Fruit fly (Drosophila melanogaster): ENCODE data around the gene eIF4E1.

Gene eIF4E1

dm6 chr3L:9367431-9367867 is 34.8 kb downstream of the eIF4E1 start:
- TF ChIP-seq gl (tag; optimal IDR thresholded peaks at IDR 0.05): peak; percentile 66
- peak; percentile 46 for TF ChIP-seq CG15710 (tag; optimal IDR thresholded peaks at IDR 0.05)
- peak; percentile 53 for TF ChIP-seq Pif1B (GFP tag; optimal IDR thresholded peaks at IDR 0.05)
- TF ChIP-seq Pif1A (GFP tag; optimal IDR thresholded peaks at IDR 0.05): peak; percentile 66
- no peak for TF ChIP-seq rn (GFP tag; IDR thresholded peaks at IDR 0.05)
- peak; percentile 72; the same call in 1 of the 3 replicates for TF ChIP-seq fd96Ca (GFP tag; IDR thresholded peaks at IDR 0.05)
- TF ChIP-seq CG34367 (tag; optimal IDR thresholded peaks at IDR 0.05): peak; percentile 58
- TF ChIP-seq Snoo (tag; optimal IDR thresholded peaks at IDR 0.05): no peak
- TF ChIP-seq CG4496 (GFP tag; IDR thresholded peaks at IDR 0.05): peak; percentile 73; the same call in 2 of the 3 replicates
- peak; percentile 51 for TF ChIP-seq CG8301 (tag; optimal IDR thresholded peaks at IDR 0.05)
- no peak for TF ChIP-seq CG10348 (GFP tag; IDR thresholded peaks at IDR 0.05)
- TF ChIP-seq D1 (tag; optimal IDR thresholded peaks at IDR 0.05): no peak
- peak; percentile 3 for TF ChIP-seq EcR (GFP tag; optimal IDR thresholded peaks at IDR 0.05)
- TF ChIP-seq CG13204 (GFP tag; optimal IDR thresholded peaks at IDR 0.05): peak; percentile 47
- peak; percentile 19; the same call in 1 of the 2 replicates for TF ChIP-seq CG32121 (GFP tag; IDR thresholded peaks at IDR 0.05)
- peak; percentile 29 for TF ChIP-seq CG17806 (tag; optimal IDR thresholded peaks at IDR 0.05)
- TF ChIP-seq CG12605 (GFP tag; IDR thresholded peaks at IDR 0.05): peak; percentile 84
- no peak for TF ChIP-seq CG14655 (GFP tag; optimal IDR thresholded peaks at IDR 0.05)
- TF ChIP-seq CG9948 (tag; optimal IDR thresholded peaks at IDR 0.05): peak; percentile 19
- peak; percentile 67; the same call in 1 of the 2 replicates for TF ChIP-seq Ets98B (GFP tag; IDR thresholded peaks at IDR 0.05)
- TF ChIP-seq CG8159 (tag; optimal IDR thresholded peaks at IDR 0.05): peak; percentile 53

- TF ChIP-seq Snoo (tag; optimal IDR thresholded peaks at IDR 0.05): no peak
- TF ChIP-seq Pif1B (GFP tag; optimal IDR thresholded peaks at IDR 0.05): no peak
- no peak for TF ChIP-seq CG10348 (GFP tag; IDR thresholded peaks at IDR 0.05)
- TF ChIP-seq Pif1A (GFP tag; optimal IDR thresholded peaks at IDR 0.05): no peak
- no peak for TF ChIP-seq CG9948 (tag; optimal IDR thresholded peaks at IDR 0.05)
- TF ChIP-seq D1 (tag; optimal IDR thresholded peaks at IDR 0.05): no peak
- TF ChIP-seq CG15710 (tag; optimal IDR thresholded peaks at IDR 0.05): no peak
- TF ChIP-seq fd96Ca (GFP tag; IDR thresholded peaks at IDR 0.05): no peak
- no peak for TF ChIP-seq gl (tag; optimal IDR thresholded peaks at IDR 0.05)
- TF ChIP-seq CG32121 (GFP tag; IDR thresholded peaks at IDR 0.05): no peak
Observed at dm6 chr3L:9366850-9367430, 35.3 kb downstream of the eIF4E1 start, which contains the start of the genes Klp67A and CG4452. Klp67A (minus strand) TSS chr3L:9367046. CG4452 (plus strand) TSS chr3L:9367377.

- TF ChIP-seq CG4496 (GFP tag; IDR thresholded peaks at IDR 0.05): no peak
- no peak for TF ChIP-seq CG10348 (GFP tag; IDR thresholded peaks at IDR 0.05)
- TF ChIP-seq gl (tag; optimal IDR thresholded peaks at IDR 0.05): no peak
- TF ChIP-seq CG8159 (tag; optimal IDR thresholded peaks at IDR 0.05): no peak
- TF ChIP-seq D1 (tag; optimal IDR thresholded peaks at IDR 0.05): no peak
- no peak for TF ChIP-seq EcR (GFP tag; optimal IDR thresholded peaks at IDR 0.05)
- no peak for TF ChIP-seq Snoo (tag; optimal IDR thresholded peaks at IDR 0.05)
- no peak for TF ChIP-seq fd96Ca (GFP tag; IDR thresholded peaks at IDR 0.05)
- no peak for TF ChIP-seq Pif1B (GFP tag; optimal IDR thresholded peaks at IDR 0.05)
- no peak for TF ChIP-seq CG13204 (GFP tag; optimal IDR thresholded peaks at IDR 0.05)
- no peak for TF ChIP-seq CG9948 (tag; optimal IDR thresholded peaks at IDR 0.05)
- no peak for TF ChIP-seq Ets98B (GFP tag; IDR thresholded peaks at IDR 0.05)
- no peak for TF ChIP-seq CG12605 (GFP tag; IDR thresholded peaks at IDR 0.05)
- TF ChIP-seq Pif1A (GFP tag; optimal IDR thresholded peaks at IDR 0.05): no peak
- no peak for TF ChIP-seq CG34367 (tag; optimal IDR thresholded peaks at IDR 0.05)
Observed at dm6 chr3L:9364131-9364530, 38.1 kb downstream of the eIF4E1 start, which contains the start of gene mRRF1. mRRF1 (plus strand) TSS chr3L:9364350.

- 0 out of 3 replicates have a peak, but pooled peaks have one; percentile 41 for TF ChIP-seq CG4496 (GFP tag; IDR thresholded peaks at IDR 0.05)
- peak; percentile 20 for TF ChIP-seq EcR (GFP tag; optimal IDR thresholded peaks at IDR 0.05)
- no peak for TF ChIP-seq CG12605 (GFP tag; IDR thresholded peaks at IDR 0.05)
Observed at dm6 chr3L:9361894-9362293, 40.4 kb downstream of the eIF4E1 start, which contains the start of gene CG34456. CG34456 (plus strand) TSS chr3L:9362108.

dm6 chr3L:9360217-9360692 is 42.0 kb downstream of the eIF4E1 start, which contains the start of gene Pdxk:
Pdxk (plus strand) TSS chr3L:9360316.
- TF ChIP-seq CG32121 (GFP tag; IDR thresholded peaks at IDR 0.05) (0 out of 2 replicates have a peak, but pooled peaks have one; percentile 31), CG34367 (tag; optimal IDR thresholded peaks at IDR 0.05) (no peak), CG13204 (GFP tag; optimal IDR thresholded peaks at IDR 0.05) (peak; percentile 13), CG4496 (GFP tag; IDR thresholded peaks at IDR 0.05) (peak; percentile 28; the same call in 1 of the 3 replicates), rn (GFP tag; IDR thresholded peaks at IDR 0.05) (no peak), Pif1A (GFP tag; optimal IDR thresholded peaks at IDR 0.05) (no peak), CG8159 (tag; optimal IDR thresholded peaks at IDR 0.05) (no peak), CG9948 (tag; optimal IDR thresholded peaks at IDR 0.05) (no peak), Snoo (tag; optimal IDR thresholded peaks at IDR 0.05) (peak; percentile 2), EcR (GFP tag; optimal IDR thresholded peaks at IDR 0.05) (peak; percentile 66), Pif1B (GFP tag; optimal IDR thresholded peaks at IDR 0.05) (no peak), gl (tag; optimal IDR thresholded peaks at IDR 0.05) (peak; percentile 38), Ets98B (GFP tag; IDR thresholded peaks at IDR 0.05) (peak; percentile 26; the same call in 1 of the 2 replicates), CG10348 (GFP tag; IDR thresholded peaks at IDR 0.05) (no peak)

dm6 chr3L:9358713-9359040 is 43.6 kb downstream of the eIF4E1 start, which contains the start of the genes UGP and Svip:
UGP (minus strand) TSS chr3L:9358935.
Svip (plus strand) TSS chr3L:9358999.
- peak; percentile 3 for TF ChIP-seq CG15710 (tag; optimal IDR thresholded peaks at IDR 0.05)
- no peak for TF ChIP-seq CG8159 (tag; optimal IDR thresholded peaks at IDR 0.05)
- TF ChIP-seq Pif1B (GFP tag; optimal IDR thresholded peaks at IDR 0.05): peak; percentile 47
- TF ChIP-seq CG34367 (tag; optimal IDR thresholded peaks at IDR 0.05): no peak
- no peak for TF ChIP-seq CG14655 (GFP tag; optimal IDR thresholded peaks at IDR 0.05)
- TF ChIP-seq Ets98B (GFP tag; IDR thresholded peaks at IDR 0.05): peak; percentile 68
- TF ChIP-seq CG12605 (GFP tag; IDR thresholded peaks at IDR 0.05): peak; percentile 55; the same call in 1 of the 2 replicates
- TF ChIP-seq CG17806 (tag; optimal IDR thresholded peaks at IDR 0.05): peak; percentile 4
- TF ChIP-seq D1 (tag; optimal IDR thresholded peaks at IDR 0.05): no peak
- TF ChIP-seq CG10348 (GFP tag; IDR thresholded peaks at IDR 0.05): no peak
- peak; percentile 68; the same call in 2 of the 3 replicates for TF ChIP-seq CG4496 (GFP tag; IDR thresholded peaks at IDR 0.05)
- TF ChIP-seq rn (GFP tag; IDR thresholded peaks at IDR 0.05): no peak
- no peak for TF ChIP-seq CG13204 (GFP tag; optimal IDR thresholded peaks at IDR 0.05)
- TF ChIP-seq CG8301 (tag; optimal IDR thresholded peaks at IDR 0.05): peak; percentile 17
- peak; percentile 21 for TF ChIP-seq gl (tag; optimal IDR thresholded peaks at IDR 0.05)
- TF ChIP-seq CG9948 (tag; optimal IDR thresholded peaks at IDR 0.05): no peak
- peak; percentile 27 for TF ChIP-seq Pif1A (GFP tag; optimal IDR thresholded peaks at IDR 0.05)
- TF ChIP-seq CG32121 (GFP tag; IDR thresholded peaks at IDR 0.05): peak; percentile 56
- TF ChIP-seq Snoo (tag; optimal IDR thresholded peaks at IDR 0.05): no peak
- no peak for TF ChIP-seq EcR (GFP tag; optimal IDR thresholded peaks at IDR 0.05)
- peak; percentile 73 for TF ChIP-seq fd96Ca (GFP tag; IDR thresholded peaks at IDR 0.05)

All from whole organism, pupa.